Worm (Caenorhabditis elegans) whole organism, L3 larva: ENCODE data around the gene C28D4.8.
A peak's percentile ranks its signal among the peaks of the same experiment; 100 is the strongest.
"Not testable (repeated sequence)": the region's sequence is repeated elsewhere in the genome, so short reads cannot be mapped to it uniquely, and the experiment has no call there.

Experiments
- R02D3.7 ChIP-seq: fragments of 150-350 bp; optimal IDR thresholded peaks from 2 replicates; lab custom pipeline; 2014; ENCODE audit warnings: missing biosample characterization, missing genetic modification characterization
- ZK546.5 ChIP-seq: sonication (generic microtip); optimal IDR thresholded peaks from 2 replicates; lab custom pipeline; 2017; ENCODE audit warnings: missing biosample characterization, missing genetic modification characterization
- ama-1 ChIP-seq: fragments of 150-350 bp; optimal IDR thresholded peaks from 2 replicates; lab custom pipeline; 2018
- ceh-28 ChIP-seq: fragments of 150-350 bp; optimal IDR thresholded peaks from 2 replicates; lab custom pipeline; 2014; ENCODE audit warnings: missing biosample characterization, missing genetic modification reagents, missing genetic modification characterization
- ceh-82 ChIP-seq: fragments of 150-350 bp; optimal IDR thresholded peaks from 2 replicates; lab custom pipeline; 2014; ENCODE audit warnings: missing biosample characterization, missing genetic modification characterization
- daf-12 ChIP-seq: fragments of 150-350 bp; optimal IDR thresholded peaks from 2 replicates; lab custom pipeline; 2014; ENCODE audit warnings: missing biosample characterization, missing genetic modification reagents, missing genetic modification characterization
- egl-27 ChIP-seq: sonication (generic microtip); optimal IDR thresholded peaks from 4 replicates; lab custom pipeline; 2017; ENCODE audit warnings: missing biosample characterization, missing genetic modification reagents, missing genetic modification characterization
- elt-1 ChIP-seq: fragments of 150-350 bp; optimal IDR thresholded peaks from 2 replicates; lab custom pipeline; 2014; ENCODE audit warnings: missing biosample characterization, missing genetic modification characterization
- elt-2 ChIP-seq: sonication (generic microtip); optimal IDR thresholded peaks from 2 replicates; lab custom pipeline; 2016; ENCODE audit warnings: missing genetic modification reagents, mild to moderate bottlenecking, missing genetic modification characterization, missing compliant biosample characterization
- elt-3 ChIP-seq, 3 experiments: fragments of 150-350 bp in 1 of 3; sonication (generic microtip) in 2 of 3; optimal IDR thresholded peaks; 2 replicates in 2 of 3; 4 replicates in 1 of 3; lab custom pipeline; 2014 to 2017; ENCODE audit warnings: missing biosample characterization in 3 of 3, missing genetic modification characterization in 3 of 3
- eor-1 ChIP-seq, 2 experiments: fragments of 150-350 bp; optimal IDR thresholded peaks; 2 replicates each; lab custom pipeline; 2014 to 2018; ENCODE audit warnings: missing biosample characterization in 2 of 2, missing genetic modification characterization in 2 of 2
- fos-1 ChIP-seq: fragments of 150-350 bp; optimal IDR thresholded peaks from 2 replicates; lab custom pipeline; 2014; ENCODE audit warnings: missing biosample characterization, missing genetic modification characterization
- hmg-11 ChIP-seq: sonication (generic microtip); optimal IDR thresholded peaks from 2 replicates; lab custom pipeline; 2016; ENCODE audit warnings: missing genetic modification characterization, missing compliant biosample characterization
- jun-1 ChIP-seq: fragments of 150-350 bp; optimal IDR thresholded peaks from 2 replicates; lab custom pipeline; 2014; ENCODE audit warnings: missing biosample characterization, missing genetic modification reagents, missing genetic modification characterization
- lin-15B ChIP-seq: fragments of 150-350 bp; optimal IDR thresholded peaks from 2 replicates; lab custom pipeline; 2014; ENCODE audit warnings: missing biosample characterization, missing genetic modification characterization
- lsy-12 ChIP-seq: sonication (generic microtip); optimal IDR thresholded peaks from 2 replicates; lab custom pipeline; 2016; ENCODE audit warnings: mild to moderate bottlenecking, missing genetic modification characterization, missing compliant biosample characterization
- mml-1 ChIP-seq: fragments of 150-350 bp; sonication (generic microtip); optimal IDR thresholded peaks from 3 replicates; lab custom pipeline; 2014; ENCODE audit warnings: missing biosample characterization, missing genetic modification characterization
- nfya-1 ChIP-seq: sonication (generic microtip); optimal IDR thresholded peaks from 2 replicates; lab custom pipeline; 2017; ENCODE audit warnings: missing genetic modification characterization, mild to moderate bottlenecking, missing compliant biosample characterization, antibody characterized with exemption, moderate library complexity; ENCODE audit not compliant: insufficient read depth
- nhr-11 ChIP-seq: fragments of 150-350 bp; optimal IDR thresholded peaks from 2 replicates; lab custom pipeline; 2014; ENCODE audit warnings: missing biosample characterization, missing genetic modification characterization
- nhr-237 ChIP-seq: fragments of 150-350 bp; optimal IDR thresholded peaks from 2 replicates; lab custom pipeline; 2014; ENCODE audit warnings: missing biosample characterization, missing genetic modification characterization
- nhr-43 ChIP-seq: sonication (generic microtip); optimal IDR thresholded peaks from 2 replicates; lab custom pipeline; 2016; ENCODE audit warnings: mild to moderate bottlenecking, missing genetic modification characterization, missing compliant biosample characterization; ENCODE audit not compliant: poor library complexity, severe bottlenecking
- nhr-67 ChIP-seq: fragments of 150-350 bp; optimal IDR thresholded peaks from 2 replicates; lab custom pipeline; 2014; ENCODE audit warnings: missing biosample characterization, missing genetic modification characterization
- nhr-77 ChIP-seq: fragments of 150-350 bp; optimal IDR thresholded peaks from 2 replicates; lab custom pipeline; 2014; ENCODE audit warnings: missing biosample characterization, missing genetic modification characterization
- pqm-1 ChIP-seq: fragments of 150-350 bp; optimal IDR thresholded peaks from 2 replicates; lab custom pipeline; 2017; ENCODE audit warnings: missing biosample characterization, missing genetic modification characterization, inconsistent platforms
- skn-1 ChIP-seq: fragments of 150-350 bp; optimal IDR thresholded peaks from 2 replicates; lab custom pipeline; 2014; ENCODE audit warnings: missing biosample characterization, missing genetic modification characterization
- snpc-4 ChIP-seq: fragments of 150-350 bp; optimal IDR thresholded peaks from 2 replicates; lab custom pipeline; 2014; ENCODE audit warnings: missing biosample characterization, missing genetic modification characterization
- unc-39 ChIP-seq: sonication (generic microtip); optimal IDR thresholded peaks from 4 replicates; lab custom pipeline; 2017; ENCODE audit warnings: missing biosample characterization, missing genetic modification characterization
- unc-62 ChIP-seq: fragments of 150-350 bp; sonication (generic microtip); optimal IDR thresholded peaks from 4 replicates; lab custom pipeline; 2014; ENCODE audit warnings: missing biosample characterization, missing genetic modification reagents, missing genetic modification characterization
- zag-1 ChIP-seq: fragments of 150-350 bp; optimal IDR thresholded peaks from 2 replicates; lab custom pipeline; 2014; ENCODE audit warnings: missing biosample characterization, missing genetic modification characterization
- ztf-11 ChIP-seq: fragments of 150-350 bp; optimal IDR thresholded peaks from 2 replicates; lab custom pipeline; 2014; ENCODE audit warnings: missing biosample characterization, missing genetic modification characterization

Gene C28D4.8

ce11 chrIV:9740851-9741549 lies 7.2 kb downstream of the C28D4.8 start, which contains the start of gene gln-6:
Gene gln-6, minus strand, starts transcription at chrIV:9740901.
- not testable (repeated sequence) for TF ChIP-seq elt-2; zag-1; fos-1 (tag; lab: Kevin White, UChicago)

- no peak for TF ChIP-seq eor-1 (tag; optimal IDR thresholded peaks at IDR 0.05; lab: Kevin White, UChicago)
- TF ChIP-seq mml-1 (tag; lab: Kevin White, UChicago), result no peak
- no peak for TF ChIP-seq nfya-1 (tag; lab: Kevin White, UChicago)
- no peak for TF ChIP-seq daf-12 (tag; lab: Kevin White, UChicago)
- TF ChIP-seq snpc-4 (tag; lab: Kevin White, UChicago), result no peak
- TF ChIP-seq ztf-11 (tag; lab: Kevin White, UChicago), result no peak
- TF ChIP-seq ZK546.5 (tag; lab: Kevin White, UChicago), result no peak
- TF ChIP-seq nhr-67 (tag; lab: Kevin White, UChicago), result no peak
- no peak for TF ChIP-seq fos-1 (tag; lab: Kevin White, UChicago)
- TF ChIP-seq unc-62 (GFP tag; lab: Kevin White, UChicago), result no peak
- TF ChIP-seq egl-27 (tag; lab: Kevin White, UChicago), result no peak
- no peak for TF ChIP-seq elt-3 (tag; optimal IDR thresholded peaks at IDR 0.05; lab: Kevin White, UChicago)
- TF ChIP-seq lin-15B (tag; lab: Kevin White, UChicago), result no peak
- TF ChIP-seq hmg-11 (tag; lab: Kevin White, UChicago), result no peak
- no peak for TF ChIP-seq R02D3.7 (tag; lab: Kevin White, UChicago)
- TF ChIP-seq nhr-11, result no peak
- TF ChIP-seq ceh-82 (tag; lab: Kevin White, UChicago), result no peak
Measured at ce11 chrIV:9739001-9739400, 9.2 kb downstream of the C28D4.8 start.

ce11 chrIV:9738194-9738593 lies 10.0 kb downstream of the C28D4.8 start, which contains the start of gene C28D4.10:
Gene C28D4.10, plus strand, starts transcription at chrIV:9738494.
- TF ChIP-seq ama-1 (lab: Kevin White, UChicago) (no peak), elt-1 (no peak), nhr-237 (tag; lab: Kevin White, UChicago) (no peak), egl-27 (tag; lab: Kevin White, UChicago) (no peak), eor-1 (tag; optimal IDR thresholded peaks at IDR 0.05; lab: Kevin White, UChicago) (no peak), nhr-77 (tag; lab: Kevin White, UChicago) (no peak), nfya-1 (tag; lab: Kevin White, UChicago) (no peak), skn-1 (tag; lab: Kevin White, UChicago) (no peak), lsy-12 (tag; lab: Kevin White, UChicago) (no peak)
- TF ChIP-seq, all 47 proteins: peak for 0

- TF ChIP-seq jun-1 (tag; lab: Kevin White, UChicago) (no peak), pqm-1 (peak; percentile 56), nfya-1 (tag; lab: Kevin White, UChicago) (peak; percentile 13), elt-2 (peak; percentile 65)
- TF ChIP-seq, all 47 proteins: peak for 3
Measured at ce11 chrIV:9737204-9737790, 10.9 kb downstream of the C28D4.8 start, which contains the start of gene cka-1. Gene cka-1, minus strand, starts transcription at chrIV:9737621.

- TF ChIP-seq nhr-43 (tag; lab: Kevin White, UChicago) (no peak), lin-15B (tag; lab: Kevin White, UChicago) (no peak), nfya-1 (tag; lab: Kevin White, UChicago) (peak; percentile 35), zag-1 (no peak), pqm-1 (peak; percentile 64), elt-2 (peak; percentile 75), ceh-28 (tag; lab: Kevin White, UChicago) (peak; percentile 4), ztf-11 (tag; lab: Kevin White, UChicago) (no peak)
Measured at ce11 chrIV:9735750-9736149, 12.5 kb downstream of the C28D4.8 start.

ce11 chrIV:9734861-9735260 lies 13.4 kb downstream of the C28D4.8 start:
- TF ChIP-seq unc-39, result no peak
- peak; percentile 16 for TF ChIP-seq pqm-1
- no peak for TF ChIP-seq nhr-11
- TF ChIP-seq elt-3 (tag; optimal IDR thresholded peaks at IDR 0.05; lab: Kevin White, UChicago), result no peak
- peak; percentile 3 for TF ChIP-seq elt-2
- TF ChIP-seq, all 47 proteins: peak for 2
